Worm (Caenorhabditis elegans) whole organism, L1 larva: Measurements from ENCODE around the gene Y110A2AR.1.

Source experiments
- ceh-82 ChIP-seq, 3 experiments: fragments of 150-350 bp in 1 of 3; sonication (generic microtip) in 2 of 3; optimal IDR thresholded peaks; 2 replicates each; lab custom pipeline; 2014 to 2017; ENCODE audit warnings: missing biosample characterization in 3 of 3, missing genetic modification characterization in 3 of 3
- efl-1 ChIP-seq, 4 experiments: fragments of 150-350 bp; optimal IDR thresholded peaks in 3 of 4; peaks in 1 of 4; 1 replicate in 1 of 4; 2 replicates in 3 of 4; lab custom pipeline; 2014; ENCODE audit warnings: missing biosample characterization in 2 of 4, missing genetic modification characterization in 2 of 4, missing genetic modification reagents in 2 of 4
- elt-2 ChIP-seq: sonication (generic microtip); optimal IDR thresholded peaks from 2 replicates; lab custom pipeline; 2016; ENCODE audit warnings: missing genetic modification characterization, mild to moderate bottlenecking, inconsistent platforms, missing compliant biosample characterization, missing genetic modification reagents
- fkh-10 ChIP-seq: sonication (generic microtip); optimal IDR thresholded peaks from 2 replicates; lab custom pipeline; 2017; ENCODE audit warnings: missing biosample characterization, missing genetic modification reagents, missing genetic modification characterization
- sox-4 ChIP-seq: sonication (generic microtip); optimal IDR thresholded peaks from 2 replicates; lab custom pipeline; 2016; ENCODE audit warnings: missing genetic modification characterization, missing compliant biosample characterization
- vab-15 ChIP-seq: sonication (generic microtip); optimal IDR thresholded peaks from 2 replicates; lab custom pipeline; 2017; ENCODE audit warnings: missing genotype, mild to moderate bottlenecking, missing genetic modification characterization, missing compliant biosample characterization

DNA sequence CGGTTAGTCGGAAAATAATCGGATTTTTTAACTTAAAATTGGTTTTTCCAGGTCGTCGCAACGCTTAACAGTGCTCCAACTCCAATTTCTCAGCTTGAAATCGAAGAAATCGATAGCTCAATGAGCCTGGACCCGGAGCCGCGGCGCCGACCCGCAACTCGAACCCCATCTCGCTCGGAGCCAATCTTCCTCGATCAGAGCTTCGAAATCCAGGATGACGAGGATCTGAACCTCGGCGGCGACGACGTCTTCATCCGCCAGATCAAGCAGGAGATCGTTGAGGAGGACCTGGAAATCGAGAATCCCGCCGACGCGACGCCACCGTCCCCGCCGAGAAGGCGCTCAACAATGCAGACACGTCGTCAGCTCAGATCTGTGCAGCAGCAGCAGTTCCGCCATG is 724 bp downstream of the Y110A2AR.1 start:
- TF ChIP-seq efl-1 (optimal IDR thresholded peaks at IDR 0.05; lab: Kevin White, UChicago) (no peak), efl-1 (GFP tag; optimal IDR thresholded peaks at IDR 0.05 in 1 of 2; lab: Kevin White, UChicago) (no peak), fkh-10 (no peak), vab-15 (no peak), sox-4 (tag; lab: Kevin White, UChicago) (no peak), elt-2 (tag; lab: Kevin White, UChicago) (no peak), ceh-82 (tag; optimal IDR thresholded peaks at IDR 0.05; lab: Kevin White, UChicago) (no peak)
